Fruit fly (Drosophila melanogaster) whole organism, embryonic: Measurements from ENCODE around the gene CG6126.

Experiments
- BtbVII ChIP-seq: fragments of 200-800 bp; sonication (Bioruptor generic); optimal IDR thresholded peaks from 3 replicates; lab custom pipeline; 2017; ENCODE audit warnings: missing biosample characterization, mild to moderate bottlenecking, missing genetic modification characterization
- CG11398 ChIP-seq: fragments of 200-800 bp; sonication (Bioruptor generic); optimal IDR thresholded peaks from 2 replicates; lab custom pipeline; 2016; ENCODE audit warnings: missing biosample characterization, missing genetic modification characterization
- CG12236 ChIP-seq: fragments of 200-800 bp; sonication (Bioruptor generic); optimal IDR thresholded peaks from 2 replicates; lab custom pipeline; 2016; ENCODE audit warnings: missing biosample characterization, missing genetic modification characterization
- CG12299 ChIP-seq: fragments of 200-800 bp; sonication (Bioruptor generic); optimal IDR thresholded peaks from 2 replicates; lab custom pipeline; 2018; ENCODE audit warnings: missing biosample characterization, mild to moderate bottlenecking, missing genetic modification characterization
- CG15073 ChIP-seq: fragments of 200-800 bp; sonication (Bioruptor generic); optimal IDR thresholded peaks from 2 replicates; lab custom pipeline; 2016; ENCODE audit warnings: missing biosample characterization, missing genetic modification characterization
- CG15269 ChIP-seq: fragments of 200-800 bp; sonication (Bioruptor generic); optimal IDR thresholded peaks from 2 replicates; lab custom pipeline; 2018; ENCODE audit warnings: missing biosample characterization, mild to moderate bottlenecking, missing genetic modification characterization, moderate library complexity
- CG1602 ChIP-seq: fragments of 200-800 bp; sonication (Bioruptor generic); optimal IDR thresholded peaks from 3 replicates; lab custom pipeline; 2016; ENCODE audit warnings: missing biosample characterization, missing genetic modification characterization
- CG17328 ChIP-seq: fragments of 200-800 bp; sonication (Bioruptor generic); IDR thresholded peaks from 2 replicates; pipeline ENCODE4 v1.3.6; 2022; ENCODE audit warnings: missing biosample characterization, missing genetic modification characterization
- CG18619 ChIP-seq: fragments of 200-800 bp; sonication (Bioruptor generic); optimal IDR thresholded peaks from 3 replicates; lab custom pipeline; 2017; ENCODE audit warnings: missing biosample characterization, mild to moderate bottlenecking, missing genetic modification characterization
- CG30431 ChIP-seq: fragments of 200-800 bp; sonication (Bioruptor generic); optimal IDR thresholded peaks from 2 replicates; lab custom pipeline; 2017; ENCODE audit warnings: missing biosample characterization, missing genetic modification characterization
- CG31441 ChIP-seq: fragments of 200-800 bp; sonication (Bioruptor generic); IDR thresholded peaks from 2 replicates; pipeline ENCODE4 v1.3.6; 2022; ENCODE audit warnings: missing biosample characterization, missing genetic modification characterization
- CG32772 ChIP-seq: fragments of 200-800 bp; sonication (Bioruptor generic); IDR thresholded peaks from 2 replicates; pipeline ENCODE4 v1.3.6; 2022; ENCODE audit warnings: missing biosample characterization, missing genetic modification characterization
- CG33213 ChIP-seq: fragments of 200-800 bp; sonication (Bioruptor generic); optimal IDR thresholded peaks from 3 replicates; lab custom pipeline; 2016; ENCODE audit warnings: missing biosample characterization, missing genetic modification characterization
- CG4707 ChIP-seq: fragments of 200-800 bp; sonication (Bioruptor generic); optimal IDR thresholded peaks from 2 replicates; lab custom pipeline; 2018; ENCODE audit warnings: missing biosample characterization, mild to moderate bottlenecking, missing genetic modification characterization, moderate library complexity
- CG6689 ChIP-seq: fragments of 200-800 bp; sonication (Bioruptor generic); IDR thresholded peaks from 2 replicates; pipeline ENCODE4 v1.3.6; 2022; ENCODE audit warnings: missing biosample characterization, missing genetic modification characterization
- CG6765 ChIP-seq: fragments of 200-800 bp; sonication (Bioruptor generic); optimal IDR thresholded peaks from 3 replicates; lab custom pipeline; 2017; ENCODE audit warnings: missing biosample characterization, mild to moderate bottlenecking, missing genetic modification characterization
- CG7556 ChIP-seq: fragments of 200-800 bp; sonication (Bioruptor generic); optimal IDR thresholded peaks from 2 replicates; lab custom pipeline; 2017; ENCODE audit warnings: missing biosample characterization, mild to moderate bottlenecking, missing genetic modification characterization
- CG8290 ChIP-seq, 3 experiments: fragments of 200-800 bp; sonication (Bioruptor generic); optimal IDR thresholded peaks; 2 replicates each; lab custom pipeline; 2016 to 2019; ENCODE audit warnings: missing biosample characterization in 3 of 3, missing genetic modification characterization in 3 of 3, mild to moderate bottlenecking in 2 of 3, moderate library complexity in 1 of 3
- Dad ChIP-seq: fragments of 200-800 bp; sonication (Bioruptor generic); optimal IDR thresholded peaks from 3 replicates; lab custom pipeline; 2016; ENCODE audit warnings: missing biosample characterization, missing genetic modification characterization
- Dll ChIP-seq: fragments of 200-800 bp; sonication (Bioruptor generic); IDR thresholded peaks from 4 replicates; pipeline ENCODE4 v1.3.6; 2022; ENCODE audit warnings: missing biosample characterization, missing genetic modification characterization; ENCODE audit not compliant: partially characterized antibody
- HLH54F ChIP-seq: fragments of 200-800 bp; sonication (Bioruptor generic); optimal IDR thresholded peaks from 3 replicates; lab custom pipeline; 2016; ENCODE audit warnings: missing biosample characterization, missing genetic modification characterization
- Hey ChIP-seq: fragments of 200-800 bp; sonication (Bioruptor generic); optimal IDR thresholded peaks from 3 replicates; lab custom pipeline; 2018; ENCODE audit warnings: missing biosample characterization, mild to moderate bottlenecking, missing genetic modification characterization
- Hr39 ChIP-seq: fragments of >200 bp; optimal IDR thresholded peaks from 2 replicates; lab custom pipeline; 2017
- Nf-YC ChIP-seq: fragments of 200-800 bp; optimal IDR thresholded peaks from 3 replicates; lab custom pipeline; 2019; ENCODE audit warnings: missing biosample characterization, mild to moderate bottlenecking, missing genetic modification characterization, moderate library complexity
- Sry-β ChIP-seq: fragments of 200-800 bp; sonication (Bioruptor generic); optimal IDR thresholded peaks from 2 replicates; lab custom pipeline; 2018; ENCODE audit warnings: missing biosample characterization, mild to moderate bottlenecking, missing genetic modification characterization, moderate library complexity
- Tbp ChIP-seq: fragments of >200 bp; optimal IDR thresholded peaks from 2 replicates; lab custom pipeline; 2018; ENCODE audit warnings: missing biosample characterization, missing genetic modification characterization
- bsh ChIP-seq, 2 experiments: fragments of 200-800 bp; sonication (Bioruptor generic); optimal IDR thresholded peaks; 2 replicates each; lab custom pipeline; 2017 to 2018; ENCODE audit warnings: mild to moderate bottlenecking in 2 of 2, missing biosample characterization in 2 of 2, missing genetic modification characterization in 2 of 2, moderate library complexity in 1 of 2
- cad ChIP-seq: fragments of >200 bp; optimal IDR thresholded peaks from 2 replicates; lab custom pipeline; 2017; ENCODE audit warnings: missing biosample characterization, missing genetic modification characterization
- cg ChIP-seq: fragments of 200-800 bp; sonication (Bioruptor generic); optimal IDR thresholded peaks from 3 replicates; lab custom pipeline; 2019; ENCODE audit warnings: missing biosample characterization, mild to moderate bottlenecking, missing genetic modification characterization, moderate library complexity
- chm ChIP-seq: fragments of 200-800 bp; sonication (Bioruptor generic); IDR thresholded peaks from 2 replicates; pipeline ENCODE4 v1.3.6; 2022; ENCODE audit warnings: missing biosample characterization, missing genetic modification characterization
- chn ChIP-seq: fragments of 200-800 bp; sonication (Bioruptor generic); optimal IDR thresholded peaks from 2 replicates; lab custom pipeline; 2016; ENCODE audit warnings: missing biosample characterization, missing genetic modification characterization
- croc ChIP-seq: fragments of 200-800 bp; sonication (Bioruptor generic); conservative IDR thresholded peaks from 3 replicates; pipeline ENCODE4 v1.3.6; 2022; ENCODE audit warnings: missing biosample characterization, missing genetic modification characterization
- dpn ChIP-seq, 2 experiments: fragments of 200-800 bp; sonication (Bioruptor generic); optimal IDR thresholded peaks; 3 replicates each; lab custom pipeline; 2016; ENCODE audit warnings: missing biosample characterization in 2 of 2, missing genetic modification characterization in 2 of 2
- dysf ChIP-seq: fragments of 200-800 bp; sonication (Bioruptor generic); IDR thresholded peaks from 3 replicates; pipeline ENCODE4 v1.3.6; 2022; ENCODE audit warnings: missing biosample characterization, missing genetic modification characterization
- gce ChIP-seq: fragments of 200-800 bp; sonication (Bioruptor generic); IDR thresholded peaks from 3 replicates; pipeline ENCODE4 v1.3.6; 2022; ENCODE audit warnings: missing biosample characterization, missing genetic modification characterization
- grau ChIP-seq: fragments of 200-800 bp; optimal IDR thresholded peaks from 3 replicates; lab custom pipeline; 2019; ENCODE audit warnings: missing biosample characterization, mild to moderate bottlenecking, missing genetic modification characterization, moderate library complexity
- h ChIP-seq: fragments of >200 bp; optimal IDR thresholded peaks from 2 replicates; lab custom pipeline; 2017
- hbn ChIP-seq: fragments of 200-800 bp; sonication (Bioruptor generic); IDR thresholded peaks from 2 replicates; pipeline ENCODE4 v1.3.6; 2022; ENCODE audit warnings: missing biosample characterization, missing genetic modification characterization; ENCODE audit not compliant: partially characterized antibody
- hkb ChIP-seq, 2 experiments: fragments of 200-800 bp in 1 of 2; fragments of >200 bp in 1 of 2; sonication (Bioruptor generic) in 1 of 2; IDR thresholded peaks in 1 of 2; optimal IDR thresholded peaks in 1 of 2; 2 replicates each; pipeline versions ENCODE4 v1.3.6 to Lab custom; 2017 to 2022; ENCODE audit warnings: missing biosample characterization in 1 of 2, missing genetic modification characterization in 1 of 2
- luna ChIP-seq: fragments of 200-800 bp; sonication (Bioruptor generic); optimal IDR thresholded peaks from 2 replicates; lab custom pipeline; 2016; ENCODE audit warnings: missing biosample characterization, missing genetic modification characterization
- oc ChIP-seq: fragments of 200-800 bp; sonication (Bioruptor generic); optimal IDR thresholded peaks from 2 replicates; lab custom pipeline; 2018; ENCODE audit warnings: missing biosample characterization, mild to moderate bottlenecking, missing genetic modification characterization, moderate library complexity
- pan ChIP-seq, 4 experiments: fragments of >200 bp in 3 of 4; fragments of 200-800 bp in 1 of 4; sonication (Bioruptor generic) in 1 of 4; optimal IDR thresholded peaks in 3 of 4; IDR thresholded peaks in 1 of 4; 2 replicates each; pipeline versions ENCODE4 v1.3.6 to Lab custom; 2017 to 2022; ENCODE audit warnings: missing biosample characterization in 2 of 4, missing genetic modification characterization in 2 of 4, mixed read lengths in 1 of 4
- phol ChIP-seq: fragments of 200-800 bp; sonication (Bioruptor generic); optimal IDR thresholded peaks from 3 replicates; lab custom pipeline; 2018; ENCODE audit warnings: missing biosample characterization, mild to moderate bottlenecking, missing genetic modification characterization, moderate library complexity
- schlank ChIP-seq: fragments of 200-800 bp; sonication (Bioruptor generic); optimal IDR thresholded peaks from 2 replicates; lab custom pipeline; 2018; ENCODE audit warnings: missing biosample characterization, mild to moderate bottlenecking, missing genetic modification characterization
- tgo ChIP-seq: fragments of 200-800 bp; sonication (Bioruptor generic); IDR thresholded peaks from 3 replicates; pipeline ENCODE4 v1.3.6; 2022; ENCODE audit warnings: missing biosample characterization, missing genetic modification characterization
- vvl ChIP-seq: fragments of 200-800 bp; sonication (Bioruptor generic); IDR thresholded peaks from 2 replicates; pipeline ENCODE4 v1.3.6; 2022; ENCODE audit warnings: missing biosample characterization, missing genetic modification characterization

The CG6126 gene

DNA sequence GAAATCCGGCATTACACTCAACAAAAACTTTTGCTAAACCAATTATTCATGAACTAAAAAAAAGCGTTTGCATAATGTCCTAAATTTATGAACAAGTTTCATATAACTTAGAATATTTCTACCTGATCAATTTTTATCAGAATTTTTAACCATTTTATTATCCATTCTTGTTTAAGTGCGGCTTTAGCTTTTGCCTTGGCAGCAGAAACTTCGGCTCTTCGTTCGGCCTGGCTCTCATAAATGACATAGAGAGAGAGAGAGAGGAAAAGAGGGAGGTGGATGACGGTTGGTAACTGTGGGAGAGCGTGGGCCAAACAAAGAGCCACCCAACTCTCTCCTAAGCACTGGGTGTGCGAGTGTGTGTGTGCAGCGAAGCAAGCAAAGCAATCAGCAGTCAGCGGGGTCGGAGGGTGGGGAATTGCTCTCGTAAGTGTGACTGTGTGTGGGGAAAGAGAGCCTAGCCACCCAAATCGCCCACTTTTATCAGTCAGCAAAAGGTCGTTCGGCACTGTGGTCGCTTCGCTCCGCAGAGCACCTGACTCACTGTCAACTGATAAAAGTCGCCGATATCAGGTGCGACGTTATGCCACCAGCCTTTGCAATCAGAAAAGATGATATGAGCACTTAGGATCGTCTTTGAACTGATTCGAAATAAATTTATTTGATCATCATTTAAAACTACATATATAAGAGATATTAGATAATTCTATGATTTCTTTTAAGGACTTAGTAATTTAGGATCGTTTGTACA lies 21.7 kb upstream of the CG6126 start (continued):
- TF ChIP-seq phol: peak; percentile 97
- peak; percentile 95 for TF ChIP-seq CG1602
- no peak for TF ChIP-seq Hr39 (lab: Kevin White, UChicago)
- peak; percentile 99 for TF ChIP-seq oc
- no peak for TF ChIP-seq vvl
- TF ChIP-seq CG11398 (GFP tag; lab: Kevin White, UChicago): peak; percentile 95
- TF ChIP-seq Dll (GFP tag; lab: Robert Waterston, UW): no peak
- TF ChIP-seq CG12299 (tag; lab: Kevin White, UChicago): peak; percentile 98
- peak; percentile 91 for TF ChIP-seq cg (GFP tag; lab: Kevin White, UChicago)
- peak; percentile 92 for TF ChIP-seq CG8290 (GFP tag; optimal IDR thresholded peaks at IDR 0.05; lab: Kevin White, UChicago)
- TF ChIP-seq CG8290 (tag; optimal IDR thresholded peaks at IDR 0.05; lab: Kevin White, UChicago): peak; percentile 74 to 82
- no peak for TF ChIP-seq h (lab: Kevin White, UChicago)
- no peak for TF ChIP-seq pan (optimal IDR thresholded peaks at IDR 0.05; lab: Kevin White, UChicago)
- TF ChIP-seq pan (GFP tag; optimal IDR thresholded peaks at IDR 0.05 in 1 of 2, IDR thresholded peaks at IDR 0.05 in 1 of 2): no peak
- TF ChIP-seq gce: no peak
- TF ChIP-seq HLH54F (GFP tag; lab: Kevin White, UChicago): peak; percentile 96
- TF ChIP-seq CG31441 (GFP tag; lab: Robert Waterston, UW): no peak
- TF ChIP-seq Sry-β (GFP tag; lab: Kevin White, UChicago): peak; percentile 75
- no peak for TF ChIP-seq cad (GFP tag; lab: Kevin White, UChicago)
- no peak for TF ChIP-seq CG32772 (GFP tag; lab: Robert Waterston, UW)

DNA sequence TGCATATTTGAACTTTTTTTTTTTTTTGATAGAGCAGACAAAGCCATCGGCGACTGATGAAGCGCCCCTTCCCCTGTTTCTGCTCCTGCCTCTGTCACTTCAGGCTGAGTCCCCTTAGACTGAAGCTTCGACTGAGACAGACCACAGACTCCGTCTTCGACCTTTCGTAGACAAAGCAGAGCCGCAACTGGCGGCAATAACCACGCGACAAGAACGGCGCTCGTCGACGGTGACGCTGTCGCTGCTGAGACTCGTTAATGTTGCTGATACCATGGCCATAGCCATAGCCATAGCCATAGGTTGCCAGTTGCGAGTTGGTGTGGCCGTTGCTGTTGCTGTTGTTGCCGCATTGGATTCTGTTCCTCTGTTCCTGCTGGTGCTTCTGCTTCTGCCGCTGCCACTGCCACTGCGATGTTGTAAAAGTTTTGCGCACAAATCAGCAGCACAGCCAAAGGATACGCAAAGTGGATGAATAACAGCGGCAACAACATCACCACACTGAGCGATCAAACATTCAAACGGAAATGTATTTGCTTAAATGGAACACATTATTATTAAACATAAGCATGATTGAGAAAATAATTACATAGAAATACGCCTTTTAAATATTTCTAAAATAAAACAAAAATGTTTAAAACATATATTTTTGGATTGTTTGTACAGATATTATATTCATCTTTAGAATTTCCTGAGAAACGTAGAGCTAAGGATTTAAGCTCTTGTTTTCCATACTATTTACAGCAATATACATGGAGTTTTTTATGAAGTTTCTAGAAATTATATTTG lies 20.6 kb upstream of the CG6126 start:
- TF ChIP-seq schlank (tag; lab: Kevin White, UChicago): no peak
- no peak for TF ChIP-seq tgo (GFP tag; lab: Robert Waterston, UW)
- peak; percentile 46 for TF ChIP-seq Hey (tag; lab: Kevin White, UChicago)
- TF ChIP-seq h (lab: Kevin White, UChicago): no peak
- no peak for TF ChIP-seq CG15073 (GFP tag; lab: Kevin White, UChicago)
- TF ChIP-seq CG6689 (GFP tag; lab: Robert Waterston, UW): no peak
- peak; percentile 43 for TF ChIP-seq BtbVII
- no peak for TF ChIP-seq CG6765 (GFP tag; lab: Kevin White, UChicago)
- peak in 1 of 2 experiments; percentile 42 for TF ChIP-seq bsh (GFP tag; optimal IDR thresholded peaks at IDR 0.05; lab: Kevin White, UChicago)
- no peak for TF ChIP-seq dysf
- no peak for TF ChIP-seq CG30431 (GFP tag; lab: Kevin White, UChicago)
- peak; percentile 55 for TF ChIP-seq CG7556 (GFP tag; lab: Kevin White, UChicago)
- no peak for TF ChIP-seq Tbp (GFP tag; lab: Kevin White, UChicago)
- TF ChIP-seq hkb (optimal IDR thresholded peaks at IDR 0.05; lab: Kevin White, UChicago): no peak
- peak; percentile 9; the same call in 1 of the 2 replicates for TF ChIP-seq hkb (GFP tag; IDR thresholded peaks at IDR 0.05; lab: Robert Waterston, UW)
- peak; percentile 46 for TF ChIP-seq CG15269 (tag; lab: Kevin White, UChicago)
- no peak for TF ChIP-seq CG12236
- TF ChIP-seq cad (GFP tag; lab: Kevin White, UChicago): no peak
- no peak for TF ChIP-seq croc (GFP tag; lab: Robert Waterston, UW)
- no peak for TF ChIP-seq CG33213 (GFP tag; lab: Kevin White, UChicago)
- TF ChIP-seq Dad (GFP tag; lab: Kevin White, UChicago): no peak
- peak; percentile 44; the same call in 1 of the 2 replicates for TF ChIP-seq vvl
- peak; percentile 81 for TF ChIP-seq chm
- TF ChIP-seq hbn (GFP tag; lab: Robert Waterston, UW): no peak
- TF ChIP-seq dpn (GFP tag; optimal IDR thresholded peaks at IDR 0.05; lab: Kevin White, UChicago): no peak
- peak; percentile 59 for TF ChIP-seq grau
- no peak for TF ChIP-seq chn (GFP tag; lab: Kevin White, UChicago)
- TF ChIP-seq CG17328 (GFP tag; lab: Robert Waterston, UW): no peak
- peak; percentile 11 for TF ChIP-seq Nf-YC (tag; lab: Kevin White, UChicago)
- peak; percentile 34 for TF ChIP-seq CG18619 (GFP tag; lab: Kevin White, UChicago)
- no peak for TF ChIP-seq luna (GFP tag; lab: Kevin White, UChicago)
- TF ChIP-seq CG4707: peak; percentile 32
